Fruit fly (Drosophila melanogaster) Kc167 (cell line): Measurements from ENCODE around the gene dsf.

Experiments used
- Myc ChIP-seq: fragments of >200 bp; optimal IDR thresholded peaks from 2 replicates; lab custom pipeline; 2017; ENCODE audit warnings: missing external identifiers
- insv ChIP-seq: fragments of >200 bp; optimal IDR thresholded peaks from 3 replicates; lab custom pipeline; 2018; ENCODE audit warnings: missing external identifiers

DNA sequence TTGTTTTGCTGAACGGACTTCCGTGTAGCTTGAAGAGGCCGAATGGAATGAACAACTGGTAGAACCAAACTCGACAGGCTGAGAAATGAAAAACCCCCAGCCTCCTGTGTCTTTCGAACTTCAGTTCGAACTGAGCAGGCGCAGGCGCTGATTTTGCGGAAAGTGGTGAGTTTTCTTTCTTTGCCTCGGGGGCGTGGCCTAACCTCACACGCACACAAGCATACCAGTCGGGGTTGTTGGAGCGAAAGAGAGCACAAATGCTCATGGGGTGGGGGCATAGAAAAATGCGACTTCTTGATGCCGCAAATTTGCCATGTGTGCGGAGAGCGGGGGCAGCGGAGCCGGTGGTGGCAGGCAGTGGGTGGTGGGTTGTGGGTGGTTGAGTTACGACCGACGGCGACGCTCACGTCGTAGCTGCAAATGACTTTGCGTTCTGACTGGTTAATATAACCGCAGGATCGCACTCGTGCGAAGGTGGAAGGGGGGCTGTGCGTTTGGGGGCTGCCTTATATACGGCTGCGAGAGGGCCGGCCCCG, 2.1 kb upstream of the dsf start, which contains the start of gene CG9016:
- no peak for TF ChIP-seq Myc (lab: Kevin White, UChicago)
- TF ChIP-seq insv = no peak
